Worm (Caenorhabditis elegans): Measurements from ENCODE around the gene age-1.
"Not testable (repeated sequence)": the region's sequence is repeated elsewhere in the genome, so short reads cannot be mapped to it uniquely, and the experiment has no call there.

age-1 gene

DNA sequence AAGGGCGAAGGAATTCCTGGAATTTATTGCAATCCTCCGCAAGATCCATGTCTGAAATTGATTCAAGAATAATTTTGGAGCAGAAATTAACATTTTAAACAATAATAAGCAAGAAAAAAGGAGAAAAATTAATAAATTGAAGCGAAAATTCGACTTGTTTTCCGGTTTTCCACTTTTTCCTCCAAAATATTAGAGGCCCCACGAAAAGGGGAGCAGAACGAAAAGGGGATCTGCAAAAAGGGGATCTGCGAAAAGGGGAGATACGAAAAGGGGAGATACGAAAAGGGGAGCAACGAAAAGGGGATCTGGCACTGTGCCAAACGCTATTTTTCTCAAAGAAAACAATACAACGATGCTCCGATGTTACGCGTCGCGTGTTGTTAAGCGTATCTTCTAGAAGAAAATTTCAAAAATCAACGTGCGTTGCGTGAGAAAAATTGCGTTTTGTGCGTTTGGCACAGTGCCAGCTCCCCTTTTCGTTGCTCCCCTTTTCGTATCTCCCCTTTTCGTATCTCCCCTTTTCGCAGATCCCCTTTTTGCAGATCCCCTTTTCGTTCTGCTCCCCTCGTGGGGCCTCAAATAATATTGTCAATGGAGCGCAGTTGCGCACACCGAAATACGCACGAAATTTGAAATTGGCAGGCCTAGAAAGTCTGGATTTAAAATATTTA, 7.7 kb upstream of the age-1 start, which contains the start of gene Y62F5A.12 (continued):
- TF ChIP-seq lin-15B (tag; optimal IDR thresholded peaks at IDR 0.05) (peak; percentile 39), sdz-12 (GFP tag; optimal IDR thresholded peaks at IDR 0.05) (peak; percentile 60), nhr-42 (GFP tag; IDR thresholded peaks at IDR 0.05) (peak; percentile 94; the same call in 1 of the 2 replicates), nhr-102 (tag; optimal IDR thresholded peaks at IDR 0.05) (peak; percentile 66), fkh-10 (GFP tag; optimal IDR thresholded peaks at IDR 0.05) (peak; percentile 51), T26A8.4 (GFP tag; IDR thresholded peaks at IDR 0.05) (peak; percentile 78), ceh-20 (GFP tag; IDR thresholded peaks at IDR 0.05) (peak; percentile 95), ceh-44 (GFP tag; IDR thresholded peaks at IDR 0.05) (peak; percentile 99), snpc-1.2 (GFP tag; IDR thresholded peaks at IDR 0.05) (peak; percentile 82), daf-16 (GFP tag; optimal IDR thresholded peaks at IDR 0.05) (peak in 1 of 2 experiments; percentile 68), mdl-1 (tag; optimal IDR thresholded peaks at IDR 0.05) (peak; percentile 32 to 38), vab-7 (GFP tag; IDR thresholded peaks at IDR 0.05) (peak; percentile 96), tag-97 (GFP tag; IDR thresholded peaks at IDR 0.05) (peak; percentile 88; the same call in 1 of the 2 replicates), ctbp-1 (GFP tag; IDR thresholded peaks at IDR 0.05) (peak; percentile 94), aha-1 (tag) (peak; percentile 99), mxl-2 (GFP tag; conservative IDR thresholded peaks at IDR 0.05) (peak; percentile 80), mxl-3 (GFP tag; optimal IDR thresholded peaks at IDR 0.05) (peak; percentile 86), D1046.2 (GFP tag; IDR thresholded peaks at IDR 0.05) (peak; percentile 93), Y75B8A.6 (GFP tag; IDR thresholded peaks at IDR 0.05) (0 out of 2 replicates have a peak, but pooled peaks have one; percentile 80), lim-7 (GFP tag; IDR thresholded peaks at IDR 0.05) (peak; percentile 82), lin-1 (GFP tag; IDR thresholded peaks at IDR 0.05) (peak; percentile 85; the same call in 1 of the 2 replicates)
- not testable (repeated sequence) for TF ChIP-seq daf-16 (tag; optimal IDR thresholded peaks at IDR 0.05)

DNA sequence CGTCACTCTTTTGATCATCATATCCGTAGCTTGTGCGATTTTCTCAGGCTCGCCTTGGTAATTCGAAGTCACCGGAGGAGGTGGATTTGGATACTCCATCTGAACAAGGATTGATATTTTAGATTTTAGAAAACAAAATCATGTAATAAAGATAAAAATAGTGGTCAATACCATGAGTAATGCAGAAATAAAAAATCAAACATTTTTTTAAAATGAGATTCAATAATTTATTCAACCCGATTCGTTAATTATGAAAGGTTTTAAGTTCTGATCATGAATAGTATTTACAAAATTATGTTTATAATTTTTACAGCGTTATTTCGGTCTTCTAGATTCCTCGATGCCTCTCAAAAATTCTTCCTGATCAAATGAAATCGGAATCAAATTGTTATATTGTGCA, 6.9 kb upstream of the age-1 start, which contains the start of gene mdt-8:
TSS of gene mdt-8 (minus strand) at position 101 of the 400 bp plus-strand sequence.
- TF ChIP-seq nhr-10 (tag; optimal IDR thresholded peaks at IDR 0.05) = no peak
- no peak for TF ChIP-seq mep-1 (tag; optimal IDR thresholded peaks at IDR 0.05)
- TF ChIP-seq attf-4 (tag; optimal IDR thresholded peaks at IDR 0.05) = no peak
- no peak for TF ChIP-seq F10B5.3 (tag; optimal IDR thresholded peaks at IDR 0.05)
- no peak for TF ChIP-seq saeg-2 (GFP tag; IDR thresholded peaks at IDR 0.05)
- TF ChIP-seq dmd-8 (GFP tag; IDR thresholded peaks at IDR 0.05) = no peak
- TF ChIP-seq ceh-82 (tag; optimal IDR thresholded peaks at IDR 0.05) = no peak
- TF ChIP-seq rbr-2 (tag; optimal IDR thresholded peaks at IDR 0.05) = no peak
- TF ChIP-seq daf-16 (GFP tag; optimal IDR thresholded peaks at IDR 0.05) = no peak
- TF ChIP-seq daf-16 (tag; optimal IDR thresholded peaks at IDR 0.05) = no peak
- no peak for TF ChIP-seq madf-9 (GFP tag; conservative IDR thresholded peaks at IDR 0.05)
- TF ChIP-seq ceh-20 (GFP tag; IDR thresholded peaks at IDR 0.05) = no peak
- TF ChIP-seq ces-1 (GFP tag; optimal IDR thresholded peaks at IDR 0.05) = no peak
- no peak for TF ChIP-seq unc-130 (GFP tag; optimal IDR thresholded peaks at IDR 0.05)
- no peak for TF ChIP-seq snpc-4 (tag; optimal IDR thresholded peaks at IDR 0.05)
- no peak for TF ChIP-seq lir-3 (tag; optimal IDR thresholded peaks at IDR 0.05)
- no peak for TF ChIP-seq unc-39 (tag; optimal IDR thresholded peaks at IDR 0.05)
- no peak for TF ChIP-seq Y48G9A.11 (GFP tag; IDR thresholded peaks at IDR 0.05)
- TF ChIP-seq jun-1 (tag; optimal IDR thresholded peaks at IDR 0.05) = no peak
- no peak for TF ChIP-seq nhr-6 (tag; optimal IDR thresholded peaks at IDR 0.05)
- no peak for TF ChIP-seq lin-15B (tag; optimal IDR thresholded peaks at IDR 0.05)

DNA sequence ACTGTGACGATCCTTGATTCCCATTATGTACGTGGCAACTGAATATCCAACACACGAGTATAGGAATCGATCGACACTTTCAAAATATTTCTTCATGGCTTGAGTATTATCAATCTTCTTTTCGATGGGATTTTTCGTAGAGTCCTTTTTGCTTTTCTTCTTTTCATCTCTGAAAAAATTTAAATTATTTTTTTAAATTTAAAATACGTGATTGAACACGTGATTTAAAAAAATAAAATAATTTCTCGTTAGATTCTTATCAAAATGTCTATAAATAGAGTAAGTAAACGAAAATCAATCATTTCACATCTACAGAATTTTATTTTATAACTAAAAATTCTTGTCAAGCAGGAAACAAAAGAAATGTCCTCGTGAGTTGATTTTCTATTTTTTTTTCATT, 5.6 kb downstream of the age-1 start, which contains the start of gene Y62F5A.10:
TSS of gene Y62F5A.10 (plus strand) at position 301 of the 400 bp plus-strand sequence.
- TF ChIP-seq nhr-42 (GFP tag; IDR thresholded peaks at IDR 0.05) (no peak), daf-19 (GFP tag; conservative IDR thresholded peaks at IDR 0.05) (no peak), lin-29 (GFP tag; IDR thresholded peaks at IDR 0.05) (no peak), F49E8.2 (tag; optimal IDR thresholded peaks at IDR 0.05; ENCODE audit: borderline replicate concordance) (no peak), dve-1 (tag; optimal IDR thresholded peaks at IDR 0.05; ENCODE audit: insufficient read depth) (no peak), dmd-8 (GFP tag; IDR thresholded peaks at IDR 0.05) (no peak), snpc-4 (tag; optimal IDR thresholded peaks at IDR 0.05) (no peak), ztf-11 (tag; optimal IDR thresholded peaks at IDR 0.05) (no peak), unc-39 (tag; optimal IDR thresholded peaks at IDR 0.05) (no peak), spr-1 (tag; optimal IDR thresholded peaks at IDR 0.05) (no peak), ceh-32 (tag; optimal IDR thresholded peaks at IDR 0.05; ENCODE audit: poor library complexity) (no peak), fkh-10 (GFP tag; optimal IDR thresholded peaks at IDR 0.05) (no peak), vab-7 (GFP tag; IDR thresholded peaks at IDR 0.05) (no peak), Y105C5A.15 (GFP tag; IDR thresholded peaks at IDR 0.05) (no peak), daf-12 (tag; optimal IDR thresholded peaks at IDR 0.05) (no peak), nhr-28 (tag; optimal IDR thresholded peaks at IDR 0.05) (no peak)
